Fruit fly (Drosophila melanogaster): ENCODE data around the gene CG11977.

The CG11977 gene

DNA sequence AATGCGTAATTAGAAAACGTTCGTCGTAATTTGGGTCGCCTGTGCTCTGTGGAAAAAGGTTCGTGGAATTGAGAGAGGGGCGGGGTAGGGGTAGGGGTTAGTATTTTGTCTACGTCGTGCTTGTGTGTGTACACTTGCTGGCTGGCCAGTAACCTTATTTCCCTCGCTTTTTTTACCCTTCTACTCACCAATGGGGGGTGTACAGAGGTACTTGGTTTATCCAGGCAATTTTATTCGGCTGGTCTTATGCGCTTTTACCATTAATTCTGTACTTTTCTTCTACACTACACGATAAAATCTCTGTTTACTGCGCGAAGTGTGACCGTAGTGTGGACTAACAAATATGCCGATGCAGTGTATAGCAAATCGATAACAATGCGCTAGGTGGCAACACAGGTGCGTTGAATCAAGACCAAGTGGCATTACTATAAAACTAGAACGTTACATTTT is 22.2 kb downstream of the CG11977 start, which contains the start of gene tgo (continued):
- no peak for TF ChIP-seq Hr78 (GFP tag; optimal IDR thresholded peaks at IDR 0.05)
- TF ChIP-seq Ada2b (GFP tag; IDR thresholded peaks at IDR 0.05) = no peak
- peak; percentile 85 for TF ChIP-seq HmgZ (tag; optimal IDR thresholded peaks at IDR 0.05)
- no peak for TF ChIP-seq Hand (GFP tag; optimal IDR thresholded peaks at IDR 0.05)
- TF ChIP-seq CG14710 (tag; optimal IDR thresholded peaks at IDR 0.05) = peak; percentile 80
- no peak for TF ChIP-seq CG6813 (GFP tag; optimal IDR thresholded peaks at IDR 0.05)
- TF ChIP-seq CG8765 (GFP tag; IDR thresholded peaks at IDR 0.05) = no peak
- TF ChIP-seq Poxn (GFP tag; IDR thresholded peaks at IDR 0.05) = no peak
- no peak for TF ChIP-seq CG17612 (GFP tag; IDR thresholded peaks at IDR 0.05)
- TF ChIP-seq wek (GFP tag; optimal IDR thresholded peaks at IDR 0.05) = no peak
- peak; percentile 96 for TF ChIP-seq YL-1 (GFP tag; optimal IDR thresholded peaks at IDR 0.05)
- TF ChIP-seq Scr (GFP tag; IDR thresholded peaks at IDR 0.05; ENCODE audit: partially characterized antibody) = peak; percentile 52
- TF ChIP-seq Camta (GFP tag; optimal IDR thresholded peaks at IDR 0.05) = no peak
- TF ChIP-seq usp (GFP tag; optimal IDR thresholded peaks at IDR 0.05) = no peak
- TF ChIP-seq Optix (GFP tag; IDR thresholded peaks at IDR 0.05) = no peak
- 0 out of 4 replicates have a peak, but pooled peaks have one; percentile 58 for TF ChIP-seq Dll (GFP tag; IDR thresholded peaks at IDR 0.05; ENCODE audit: partially characterized antibody)
- TF ChIP-seq H2.0 (GFP tag; IDR thresholded peaks at IDR 0.05) = no peak
- TF ChIP-seq Myb (GFP tag; optimal IDR thresholded peaks at IDR 0.05) = peak; percentile 98
- TF ChIP-seq CG11247 (GFP tag; IDR thresholded peaks at IDR 0.05) = no peak
- no peak for TF ChIP-seq en (GFP tag; optimal IDR thresholded peaks at IDR 0.05)
- TF ChIP-seq B-H2 (GFP tag; optimal IDR thresholded peaks at IDR 0.05) = no peak
- no peak for TF ChIP-seq ham (GFP tag; IDR thresholded peaks at IDR 0.05)
- TF ChIP-seq cato (GFP tag; optimal IDR thresholded peaks at IDR 0.05; ENCODE audit: borderline replicate concordance) = no peak
- no peak for TF ChIP-seq Neu2 (GFP tag; optimal IDR thresholded peaks at IDR 0.05; ENCODE audit: borderline replicate concordance)
- no peak for TF ChIP-seq CG7271 (tag; optimal IDR thresholded peaks at IDR 0.05)
- TF ChIP-seq CG11560 (tag; IDR thresholded peaks at IDR 0.05) = no peak
- peak; percentile 59; the same call in 1 of the 2 replicates for TF ChIP-seq unc-4 (GFP tag; IDR thresholded peaks at IDR 0.05; ENCODE audit: partially characterized antibody)
- peak in 1 of 2 experiments; percentile 38 for TF ChIP-seq insv (GFP tag; optimal IDR thresholded peaks at IDR 0.05)
- no peak for TF ChIP-seq Gsc (GFP tag; IDR thresholded peaks at IDR 0.05)
- TF ChIP-seq gt (GFP tag; IDR thresholded peaks at IDR 0.05) = no peak
- TF ChIP-seq sd (tag; optimal IDR thresholded peaks at IDR 0.05) = peak; percentile 71
- TF ChIP-seq unpg (GFP tag; optimal IDR thresholded peaks at IDR 0.05) = no peak
- no peak for TF ChIP-seq zf30C (GFP tag; optimal IDR thresholded peaks at IDR 0.05)
- TF ChIP-seq gfzf (GFP tag; optimal IDR thresholded peaks at IDR 0.05) = peak; percentile 90
- TF ChIP-seq bsh (GFP tag; optimal IDR thresholded peaks at IDR 0.05) = no peak
- no peak for TF ChIP-seq CG11093 (GFP tag; IDR thresholded peaks at IDR 0.05)
- no peak for TF ChIP-seq CG2875 (GFP tag; optimal IDR thresholded peaks at IDR 0.05)
- TF ChIP-seq vfl (GFP tag; optimal IDR thresholded peaks at IDR 0.05) = no peak
- TF ChIP-seq CG15269 (tag; optimal IDR thresholded peaks at IDR 0.05) = no peak
- peak; percentile 33 for TF ChIP-seq CG15601 (tag; optimal IDR thresholded peaks at IDR 0.05)
- peak; percentile 31; the same call in 1 of the 2 replicates for TF ChIP-seq Bgb (GFP tag; IDR thresholded peaks at IDR 0.05; ENCODE audit: partially characterized antibody)
- 0 out of 2 replicates have a peak, but pooled peaks have one; percentile 23 for TF ChIP-seq sna (GFP tag; IDR thresholded peaks at IDR 0.05; ENCODE audit: partially characterized antibody)
- no peak for TF ChIP-seq CG17568 (GFP tag; optimal IDR thresholded peaks at IDR 0.05)
- TF ChIP-seq mirr (GFP tag; optimal IDR thresholded peaks at IDR 0.05) = peak; percentile 25
- TF ChIP-seq ci (GFP tag; IDR thresholded peaks at IDR 0.05) = no peak
- TF ChIP-seq chinmo (GFP tag; IDR thresholded peaks at IDR 0.05; ENCODE audit: partially characterized antibody) = 0 out of 4 replicates have a peak, but pooled peaks have one; percentile 67
- peak; percentile 62 for TF ChIP-seq CG34376 (GFP tag; optimal IDR thresholded peaks at IDR 0.05)
- no peak for TF ChIP-seq eyg (GFP tag; optimal IDR thresholded peaks at IDR 0.05)
- no peak for TF ChIP-seq peb (GFP tag; IDR thresholded peaks at IDR 0.05)
